Fruit fly (Drosophila melanogaster): ENCODE measurements around the gene bib.

bib gene

dm6 chr2L:9994382-9994781, 9.9 kb downstream of the bib start:
- TF ChIP-seq HLH106 (tag; optimal IDR thresholded peaks at IDR 0.05) (no peak), Dfd (GFP tag; optimal IDR thresholded peaks at IDR 0.05) (peak; percentile 93), Hr78 (GFP tag; optimal IDR thresholded peaks at IDR 0.05) (no peak)

dm6 chr2L:9996553-9996952, 12.1 kb downstream of the bib start:
- TF ChIP-seq foxo (GFP tag; optimal IDR thresholded peaks at IDR 0.05) (peak in 1 of 2 experiments; percentile 18), fru (GFP tag; optimal IDR thresholded peaks at IDR 0.05) (peak; percentile 10), usp (GFP tag; optimal IDR thresholded peaks at IDR 0.05) (no peak)

dm6 chr2L:10002408-10003358, 18.2 kb downstream of the bib start, which contains the start of the genes CG31875 and SoYb:
TSS of gene CG31875 (minus strand) at chr2L:10002736.
TSS of gene SoYb (minus strand) at chr2L:10002736.
- TF ChIP-seq lola (GFP tag; optimal IDR thresholded peaks at IDR 0.05) (no peak), Vsx2 (GFP tag; optimal IDR thresholded peaks at IDR 0.05; ENCODE audit: partially characterized antibody) (no peak), HLH106 (tag; optimal IDR thresholded peaks at IDR 0.05) (no peak), CG9705 (GFP tag; optimal IDR thresholded peaks at IDR 0.05) (no peak), Hnf4 (GFP tag; optimal IDR thresholded peaks at IDR 0.05) (no peak), foxo (GFP tag; optimal IDR thresholded peaks at IDR 0.05) (no peak), GATAd (GFP tag; optimal IDR thresholded peaks at IDR 0.05) (no peak), usp (GFP tag; optimal IDR thresholded peaks at IDR 0.05) (no peak), Rel (GFP tag; optimal IDR thresholded peaks at IDR 0.05) (no peak), Rel (tag; optimal IDR thresholded peaks at IDR 0.05) (no peak)

dm6 chr2L:10003593-10003992, 19.1 kb downstream of the bib start, which contains the start of gene Ndf:
TSS of gene Ndf (plus strand) at chr2L:10003832.
- TF ChIP-seq brk (GFP tag; optimal IDR thresholded peaks at IDR 0.05) (peak; percentile 54), dl (GFP tag; optimal IDR thresholded peaks at IDR 0.05; ENCODE audit: insufficient read depth in 1 of 2, partially characterized antibody in 2 of 2) (no peak), Dfd (GFP tag; optimal IDR thresholded peaks at IDR 0.05) (no peak), h (GFP tag; optimal IDR thresholded peaks at IDR 0.05) (peak; percentile 78), sv (GFP tag; optimal IDR thresholded peaks at IDR 0.05) (peak; percentile 39), Hr83 (GFP tag; optimal IDR thresholded peaks at IDR 0.05; ENCODE audit: poor library complexity, severe bottlenecking) (peak; percentile 96), Vsx2 (GFP tag; optimal IDR thresholded peaks at IDR 0.05; ENCODE audit: partially characterized antibody) (peak; percentile 58), CG9705 (GFP tag; optimal IDR thresholded peaks at IDR 0.05) (peak; percentile 60), Jra (GFP tag; optimal IDR thresholded peaks at IDR 0.05) (peak; percentile 41), Hnf4 (GFP tag; optimal IDR thresholded peaks at IDR 0.05) (peak; percentile 66), CG32264 (GFP tag; optimal IDR thresholded peaks at IDR 0.05) (no peak), foxo (GFP tag; optimal IDR thresholded peaks at IDR 0.05) (peak in 1 of 2 experiments; percentile 77), GATAd (GFP tag; optimal IDR thresholded peaks at IDR 0.05) (peak; percentile 4), Mio (GFP tag; optimal IDR thresholded peaks at IDR 0.05) (no peak), psq (GFP tag; optimal IDR thresholded peaks at IDR 0.05) (peak; percentile 28), Abd-B (GFP tag; optimal IDR thresholded peaks at IDR 0.05) (no peak), Sp1 (GFP tag; optimal IDR thresholded peaks at IDR 0.05) (peak; percentile 62), Myc (optimal IDR thresholded peaks at IDR 0.05) (peak; percentile 5), rgr (GFP tag; optimal IDR thresholded peaks at IDR 0.05) (peak; percentile 81), sage (GFP tag; optimal IDR thresholded peaks at IDR 0.05) (no peak), HLH106 (tag; optimal IDR thresholded peaks at IDR 0.05) (peak; percentile 62), OdsH (GFP tag; optimal IDR thresholded peaks at IDR 0.05) (peak; percentile 55), woc (GFP tag; optimal IDR thresholded peaks at IDR 0.05) (peak; percentile 59), jim (GFP tag; optimal IDR thresholded peaks at IDR 0.05) (peak; percentile 62), Dif (GFP tag; optimal IDR thresholded peaks at IDR 0.05; ENCODE audit: partially characterized antibody) (peak; percentile 6), lola (GFP tag; optimal IDR thresholded peaks at IDR 0.05) (no peak), CrebA (GFP tag; optimal IDR thresholded peaks at IDR 0.05; ENCODE audit: borderline replicate concordance) (no peak), br (GFP tag; optimal IDR thresholded peaks at IDR 0.05) (peak; percentile 62), ey (GFP tag; optimal IDR thresholded peaks at IDR 0.05) (peak; percentile 36), dmrt93B (GFP tag; optimal IDR thresholded peaks at IDR 0.05) (peak; percentile 57)
